Worm (Caenorhabditis elegans): Measurements from ENCODE around the gene clec-255.

- TF ChIP-seq unc-62 (GFP tag; optimal IDR thresholded peaks at IDR 0.05) (no peak), nhr-179 (tag; optimal IDR thresholded peaks at IDR 0.05) (no peak), Y79H2A.3 (GFP tag; conservative IDR thresholded peaks at IDR 0.05) (no peak), sea-2 (GFP tag; IDR thresholded peaks at IDR 0.05) (no peak), ztf-22 (GFP tag; optimal IDR thresholded peaks at IDR 0.05) (no peak), dpl-1 (GFP tag; optimal IDR thresholded peaks at IDR 0.05) (no peak), zfh-2 (GFP tag; conservative IDR thresholded peaks at IDR 0.05) (no peak), ztf-25 (GFP tag; IDR thresholded peaks at IDR 0.05) (no peak), C06A6.2 (GFP tag; conservative IDR thresholded peaks at IDR 0.05) (no peak), tbx-9 (tag; optimal IDR thresholded peaks at IDR 0.05; ENCODE audit: borderline replicate concordance) (no peak)
Observed at ce11 chrV:18734381-18734780, 36.1 kb downstream of the clec-255 start, which contains the start of gene scl-20.
